Worm (Caenorhabditis elegans) whole organism, L1 larva: ENCODE results near the gene R01E6.2.
A peak's percentile ranks its signal among the peaks of the same experiment; 100 is the strongest.

Experiments used
- C04F5.9 ChIP-seq: sonication (generic microtip); optimal IDR thresholded peaks from 2 replicates; lab custom pipeline; 2016; ENCODE audit warnings: missing genetic modification characterization, missing compliant biosample characterization
- C34B4.2 ChIP-seq: sonication (generic microtip); optimal IDR thresholded peaks from 2 replicates; lab custom pipeline; 2017; ENCODE audit warnings: mild to moderate bottlenecking, missing genetic modification characterization, missing compliant biosample characterization
- Y116A8C.19 ChIP-seq: sonication (generic microtip); optimal IDR thresholded peaks from 2 replicates; lab custom pipeline; 2016; ENCODE audit warnings: missing compliant biosample characterization, missing genetic modification characterization, borderline replicate concordance
- aha-1 ChIP-seq: fragments of 150-350 bp; optimal IDR thresholded peaks from 2 replicates; lab custom pipeline; 2014; ENCODE audit warnings: missing biosample characterization, missing genetic modification characterization
- blmp-1 ChIP-seq: fragments of 150-350 bp; optimal IDR thresholded peaks from 2 replicates; lab custom pipeline; 2014; ENCODE audit warnings: missing biosample characterization, missing genetic modification characterization
- ceh-82 ChIP-seq, 3 experiments: fragments of 150-350 bp in 1 of 3; sonication (generic microtip) in 2 of 3; optimal IDR thresholded peaks; 2 replicates each; lab custom pipeline; 2014 to 2017; ENCODE audit warnings: missing biosample characterization in 3 of 3, missing genetic modification characterization in 3 of 3
- ceh-88 ChIP-seq: fragments of 200-800 bp; sonication (Bioruptor generic); IDR thresholded peaks from 2 replicates; pipeline ENCODE4 v1.3.6; 2022; ENCODE audit warnings: missing genetic modification characterization, missing compliant biosample characterization
- ces-1 ChIP-seq: fragments of 150-350 bp; optimal IDR thresholded peaks from 2 replicates; lab custom pipeline; 2014; ENCODE audit warnings: missing biosample characterization, missing genetic modification reagents, missing genetic modification characterization
- dpl-1 ChIP-seq, 3 experiments: fragments of 150-350 bp in 2 of 3; sonication (generic microtip) in 1 of 3; optimal IDR thresholded peaks; 2 replicates each; lab custom pipeline; 2014 to 2017; ENCODE audit warnings: missing biosample characterization in 3 of 3, missing genetic modification characterization in 3 of 3, missing genetic modification reagents in 3 of 3
- dsc-1 ChIP-seq: sonication (generic microtip); optimal IDR thresholded peaks from 2 replicates; lab custom pipeline; 2016; ENCODE audit warnings: mild to moderate bottlenecking, missing genetic modification characterization, missing compliant biosample characterization
- efl-3 ChIP-seq: fragments of 200-800 bp; sonication (Bioruptor generic); optimal IDR thresholded peaks from 2 replicates; lab custom pipeline; 2018; ENCODE audit warnings: mild to moderate bottlenecking, missing genetic modification characterization, missing compliant biosample characterization
- ets-5 ChIP-seq: fragments of 200-800 bp; sonication (Bioruptor generic); IDR thresholded peaks from 2 replicates; pipeline ENCODE4 v1.3.6; 2022; ENCODE audit warnings: missing genetic modification characterization, missing compliant biosample characterization
- fkh-10 ChIP-seq: sonication (generic microtip); optimal IDR thresholded peaks from 2 replicates; lab custom pipeline; 2017; ENCODE audit warnings: missing biosample characterization, missing genetic modification reagents, missing genetic modification characterization
- fkh-4 ChIP-seq: sonication (generic microtip); optimal IDR thresholded peaks from 2 replicates; lab custom pipeline; 2016; ENCODE audit warnings: missing compliant biosample characterization, missing genetic modification characterization, borderline replicate concordance
- grh-1 ChIP-seq: fragments of 200-800 bp; sonication (Bioruptor generic); IDR thresholded peaks from 2 replicates; pipeline ENCODE4 v1.3.6; 2022; ENCODE audit warnings: missing genetic modification reagents, missing genetic modification characterization, missing compliant biosample characterization
- hlh-17 ChIP-seq: fragments of 200-800 bp; sonication (Bioruptor generic); optimal IDR thresholded peaks from 2 replicates; lab custom pipeline; 2018; ENCODE audit warnings: missing genetic modification characterization, mild to moderate bottlenecking, missing compliant biosample characterization, moderate library complexity, borderline replicate concordance
- hlh-4 ChIP-seq: sonication (generic microtip); optimal IDR thresholded peaks from 2 replicates; lab custom pipeline; 2016; ENCODE audit warnings: mild to moderate bottlenecking, missing genetic modification characterization, missing compliant biosample characterization
- hpl-2 ChIP-seq: fragments of 150-350 bp; optimal IDR thresholded peaks from 2 replicates; lab custom pipeline; 2014; ENCODE audit warnings: missing biosample characterization, missing genetic modification reagents, missing genetic modification characterization
- irx-1 ChIP-seq: sonication (generic microtip); optimal IDR thresholded peaks from 2 replicates; lab custom pipeline; 2016; ENCODE audit warnings: missing genetic modification characterization, missing compliant biosample characterization
- isw-1 ChIP-seq: fragments of 200-800 bp; sonication (Bioruptor generic); IDR thresholded peaks from 2 replicates; pipeline ENCODE4 v1.3.6; 2022; ENCODE audit warnings: missing genetic modification characterization, missing compliant biosample characterization
- jun-1 ChIP-seq: fragments of 150-350 bp; optimal IDR thresholded peaks from 2 replicates; lab custom pipeline; 2014; ENCODE audit warnings: missing biosample characterization, missing genetic modification reagents, missing genetic modification characterization
- lin-13 ChIP-seq: fragments of 150-350 bp; optimal IDR thresholded peaks from 2 replicates; lab custom pipeline; 2014; ENCODE audit warnings: missing biosample characterization, missing genetic modification reagents, missing genetic modification characterization
- lin-14 ChIP-seq: fragments of 200-800 bp; sonication (Bioruptor generic); optimal IDR thresholded peaks from 2 replicates; lab custom pipeline; 2018; ENCODE audit warnings: mild to moderate bottlenecking, missing genetic modification characterization, moderate library complexity, missing compliant biosample characterization
- lir-3 ChIP-seq: sonication (generic microtip); optimal IDR thresholded peaks from 2 replicates; lab custom pipeline; 2016; ENCODE audit warnings: mild to moderate bottlenecking, missing genetic modification characterization, moderate library complexity, missing compliant biosample characterization; ENCODE audit not compliant: poor library complexity
- lsy-2 ChIP-seq, 2 experiments: fragments of 150-350 bp; optimal IDR thresholded peaks; 2 replicates each; lab custom pipeline; 2014; ENCODE audit warnings: missing biosample characterization in 2 of 2, missing genetic modification characterization in 2 of 2
- mab-9 ChIP-seq: fragments of 200-800 bp; sonication (Bioruptor generic); IDR thresholded peaks from 2 replicates; pipeline ENCODE4 v1.3.6; 2022; ENCODE audit warnings: missing genetic modification reagents, missing genetic modification characterization, missing compliant biosample characterization
- mdl-1 ChIP-seq, 2 experiments: fragments of 150-350 bp; optimal IDR thresholded peaks; 2 replicates each; lab custom pipeline; 2014 to 2017; ENCODE audit warnings: missing biosample characterization in 2 of 2, missing genetic modification characterization in 2 of 2, inconsistent platforms in 1 of 2
- mef-2 ChIP-seq: fragments of 150-350 bp; optimal IDR thresholded peaks from 2 replicates; lab custom pipeline; 2014; ENCODE audit warnings: missing biosample characterization, missing genetic modification characterization
- mep-1 ChIP-seq: fragments of 150-350 bp; optimal IDR thresholded peaks from 2 replicates; lab custom pipeline; 2014; ENCODE audit warnings: missing biosample characterization, missing genetic modification characterization
- nhr-11 ChIP-seq: fragments of 150-350 bp; optimal IDR thresholded peaks from 2 replicates; lab custom pipeline; 2014; ENCODE audit warnings: missing biosample characterization, missing genetic modification characterization
- nhr-12 ChIP-seq: sonication (generic microtip); optimal IDR thresholded peaks from 2 replicates; lab custom pipeline; 2017; ENCODE audit warnings: missing biosample characterization, missing genetic modification characterization
- nhr-19 ChIP-seq: fragments of 200-800 bp; sonication (Bioruptor generic); conservative IDR thresholded peaks from 2 replicates; pipeline ENCODE4 v1.3.6; 2022; ENCODE audit warnings: missing genetic modification characterization, missing compliant biosample characterization
- nhr-20 ChIP-seq: sonication (generic microtip); optimal IDR thresholded peaks from 2 replicates; lab custom pipeline; 2016; ENCODE audit warnings: mild to moderate bottlenecking, missing genetic modification characterization, missing compliant biosample characterization
- nhr-237 ChIP-seq: fragments of 150-350 bp; optimal IDR thresholded peaks from 2 replicates; lab custom pipeline; 2014; ENCODE audit warnings: missing biosample characterization, missing genetic modification characterization
- nhr-28 ChIP-seq: fragments of 150-350 bp; optimal IDR thresholded peaks from 2 replicates; lab custom pipeline; 2014; ENCODE audit warnings: missing biosample characterization, missing genetic modification characterization
- nhr-47 ChIP-seq: sonication (generic microtip); optimal IDR thresholded peaks from 2 replicates; lab custom pipeline; 2016; ENCODE audit warnings: mild to moderate bottlenecking, missing genetic modification characterization, moderate library complexity, missing compliant biosample characterization
- nhr-76 ChIP-seq: sonication (generic microtip); optimal IDR thresholded peaks from 2 replicates; lab custom pipeline; 2017; ENCODE audit warnings: missing biosample characterization, missing genetic modification characterization
- nhr-77 ChIP-seq: fragments of 150-350 bp; optimal IDR thresholded peaks from 2 replicates; lab custom pipeline; 2014; ENCODE audit warnings: missing biosample characterization, missing genetic modification characterization
- pqm-1 ChIP-seq: sonication (generic microtip); optimal IDR thresholded peaks from 3 replicates; lab custom pipeline; 2017; ENCODE audit warnings: missing biosample characterization, missing genetic modification characterization
- snu-23 ChIP-seq: sonication (generic microtip); optimal IDR thresholded peaks from 2 replicates; lab custom pipeline; 2016; ENCODE audit warnings: missing genetic modification characterization, missing compliant biosample characterization
- sptf-1 ChIP-seq: fragments of 150-350 bp; optimal IDR thresholded peaks from 2 replicates; lab custom pipeline; 2014; ENCODE audit warnings: missing biosample characterization, missing genetic modification characterization
- tbx-2 ChIP-seq: sonication (generic microtip); optimal IDR thresholded peaks from 2 replicates; lab custom pipeline; 2016; ENCODE audit warnings: missing genetic modification characterization, missing compliant biosample characterization
- tlp-1 ChIP-seq: fragments of 150-350 bp; optimal IDR thresholded peaks from 2 replicates; lab custom pipeline; 2014; ENCODE audit warnings: missing biosample characterization, missing genetic modification characterization
- vab-15 ChIP-seq: sonication (generic microtip); optimal IDR thresholded peaks from 2 replicates; lab custom pipeline; 2017; ENCODE audit warnings: missing genotype, mild to moderate bottlenecking, missing genetic modification characterization, missing compliant biosample characterization
- xbp-1 ChIP-seq: sonication (generic microtip); optimal IDR thresholded peaks from 2 replicates; lab custom pipeline; 2016; ENCODE audit warnings: missing genetic modification characterization, missing compliant biosample characterization
- zag-1 ChIP-seq: fragments of 150-350 bp; optimal IDR thresholded peaks from 2 replicates; lab custom pipeline; 2014; ENCODE audit warnings: missing biosample characterization, missing genetic modification characterization
- zip-4 ChIP-seq: fragments of 200-800 bp; sonication (Bioruptor generic); optimal IDR thresholded peaks from 2 replicates; lab custom pipeline; 2018; ENCODE audit warnings: mild to moderate bottlenecking, missing genetic modification characterization, moderate library complexity, missing compliant biosample characterization
- ztf-11 ChIP-seq, 2 experiments: sonication (generic microtip); optimal IDR thresholded peaks; 2 replicates each; lab custom pipeline; 2016 to 2017; ENCODE audit warnings: missing genetic modification characterization in 2 of 2, missing biosample characterization in 1 of 2, missing compliant biosample characterization in 1 of 2

Gene R01E6.2

ce11 chrX:13598021-13598499, 31.7 kb upstream of the R01E6.2 start, which contains the start of gene bra-1 (continued):
- peak; percentile 15 for TF ChIP-seq blmp-1 (tag; lab: Kevin White, UChicago)
- peak; percentile 60 for TF ChIP-seq mep-1
- TF ChIP-seq efl-3 (GFP tag; lab: Kevin White, UChicago) = no peak
- TF ChIP-seq lsy-2 (tag; optimal IDR thresholded peaks at IDR 0.05; lab: Kevin White, UChicago) = peak; percentile 47 to 59
- peak; percentile 9; the same call in 1 of the 2 replicates for TF ChIP-seq ceh-88 (GFP tag; lab: Robert Waterston, UW)
- peak; percentile 69 for TF ChIP-seq tbx-2 (tag; lab: Kevin White, UChicago)
- no peak for TF ChIP-seq nhr-11 (tag; lab: Kevin White, UChicago)
- TF ChIP-seq dpl-1 (GFP tag; optimal IDR thresholded peaks at IDR 0.05; lab: Kevin White, UChicago) = peak in 2 of 3 experiments; percentile 26 to 54
- peak; percentile 33 for TF ChIP-seq irx-1 (tag; lab: Kevin White, UChicago)
- no peak for TF ChIP-seq pqm-1 (tag; lab: Kevin White, UChicago)
- TF ChIP-seq nhr-77 (tag; lab: Kevin White, UChicago) = peak; percentile 23
- peak; percentile 12; the same call in 1 of the 2 replicates for TF ChIP-seq nhr-19 (GFP tag; lab: Robert Waterston, UW)
- no peak for TF ChIP-seq mdl-1 (tag; optimal IDR thresholded peaks at IDR 0.05; lab: Kevin White, UChicago)
- peak; percentile 32 for TF ChIP-seq isw-1 (GFP tag; lab: Robert Waterston, UW)
- peak; percentile 60 for TF ChIP-seq jun-1
- peak; percentile 31 for TF ChIP-seq fkh-10
- no peak for TF ChIP-seq hlh-4 (tag; lab: Kevin White, UChicago)
- TF ChIP-seq nhr-20 (tag; lab: Kevin White, UChicago) = peak; percentile 72
- TF ChIP-seq mab-9 (GFP tag; lab: Robert Waterston, UW) = no peak
- TF ChIP-seq xbp-1 = peak; percentile 59
- no peak for TF ChIP-seq tlp-1
- TF ChIP-seq lin-14 = peak; percentile 84
- TF ChIP-seq ceh-82 (tag; optimal IDR thresholded peaks at IDR 0.05; lab: Kevin White, UChicago) = peak in 1 of 3 experiments; percentile 68

- TF ChIP-seq zip-4 (GFP tag; lab: Kevin White, UChicago) = no peak
- peak; percentile 35 to 66 for TF ChIP-seq lsy-2 (tag; optimal IDR thresholded peaks at IDR 0.05; lab: Kevin White, UChicago)
- peak; percentile 70 for TF ChIP-seq snu-23 (GFP tag; lab: Kevin White, UChicago)
- no peak for TF ChIP-seq ztf-11 (tag; optimal IDR thresholded peaks at IDR 0.05; lab: Kevin White, UChicago)
- TF ChIP-seq dsc-1 (tag; lab: Kevin White, UChicago) = peak; percentile 63
- no peak for TF ChIP-seq nhr-237 (tag; lab: Kevin White, UChicago)
- TF ChIP-seq sptf-1 (tag; lab: Kevin White, UChicago) = no peak
- TF ChIP-seq ces-1 = no peak
- peak; percentile 1 for TF ChIP-seq jun-1
- peak; percentile 15; the same call in 1 of the 2 replicates for TF ChIP-seq isw-1 (GFP tag; lab: Robert Waterston, UW)
- no peak for TF ChIP-seq fkh-4 (tag; lab: Kevin White, UChicago)
- no peak for TF ChIP-seq hlh-17 (GFP tag; lab: Kevin White, UChicago)
- no peak for TF ChIP-seq C04F5.9
- TF ChIP-seq nhr-28 (tag; lab: Kevin White, UChicago) = no peak
- no peak for TF ChIP-seq hpl-2 (GFP tag; lab: Kevin White, UChicago)
- TF ChIP-seq C34B4.2 = no peak
- TF ChIP-seq hlh-4 (tag; lab: Kevin White, UChicago) = no peak
- TF ChIP-seq nhr-12 (tag; lab: Kevin White, UChicago) = no peak
- 0 out of 2 replicates have a peak, but pooled peaks have one; percentile 24 for TF ChIP-seq nhr-19 (GFP tag; lab: Robert Waterston, UW)
- TF ChIP-seq lir-3 (tag; lab: Kevin White, UChicago) = no peak
- TF ChIP-seq Y116A8C.19 (tag; lab: Kevin White, UChicago) = no peak
- no peak for TF ChIP-seq ets-5 (GFP tag; lab: Robert Waterston, UW)
- TF ChIP-seq nhr-47 (tag; lab: Kevin White, UChicago) = peak; percentile 61
- peak; percentile 74 for TF ChIP-seq lin-14
- no peak for TF ChIP-seq mef-2 (tag; lab: Kevin White, UChicago)
- TF ChIP-seq dpl-1 (GFP tag; optimal IDR thresholded peaks at IDR 0.05; lab: Kevin White, UChicago) = peak in 2 of 3 experiments; percentile 34 to 49
- TF ChIP-seq aha-1 (tag; lab: Kevin White, UChicago) = no peak
- TF ChIP-seq nhr-76 (tag; lab: Kevin White, UChicago) = no peak
- TF ChIP-seq lin-13 (GFP tag; lab: Kevin White, UChicago) = no peak
- no peak for TF ChIP-seq efl-3 (GFP tag; lab: Kevin White, UChicago)
- no peak for TF ChIP-seq vab-15 (tag; lab: Kevin White, UChicago)
- TF ChIP-seq grh-1 (GFP tag; lab: Robert Waterston, UW) = no peak
- TF ChIP-seq zag-1 (tag; lab: Kevin White, UChicago) = no peak
- peak; percentile 47 for TF ChIP-seq nhr-20 (tag; lab: Kevin White, UChicago)
Measured at ce11 chrX:13596003-13596767, 29.8 kb upstream of the R01E6.2 start, which contains the start of gene F54B11.5. TSS of gene F54B11.5 (minus strand) at chrX:13596068.
